Worm (Caenorhabditis elegans) whole organism, late embryonic: ENCODE data around the gene ztf-13.
A peak's percentile ranks its signal among the peaks of the same experiment; 100 is the strongest.

Source experiments
- C38D4.7 ChIP-seq: fragments of 200-800 bp; sonication (Bioruptor generic); optimal IDR thresholded peaks from 2 replicates; lab custom pipeline; 2018; ENCODE audit warnings: mild to moderate bottlenecking, missing genetic modification characterization, moderate library complexity, missing compliant biosample characterization
- F13H6.1 ChIP-seq: sonication (generic microtip); optimal IDR thresholded peaks from 2 replicates; lab custom pipeline; 2016; ENCODE audit warnings: missing genetic modification characterization, missing compliant biosample characterization
- T23F11.4 ChIP-seq: fragments of 200-800 bp; sonication (Bioruptor generic); optimal IDR thresholded peaks from 2 replicates; lab custom pipeline; 2018; ENCODE audit warnings: mild to moderate bottlenecking, missing genetic modification characterization, missing compliant biosample characterization
- ahr-1 ChIP-seq: sonication (generic microtip); optimal IDR thresholded peaks from 2 replicates; lab custom pipeline; 2016; ENCODE audit warnings: missing genetic modification characterization, missing compliant biosample characterization
- ama-1 ChIP-seq: fragments of 150-350 bp; optimal IDR thresholded peaks from 2 replicates; lab custom pipeline; 2014
- ceh-14 ChIP-seq: sonication (generic microtip); optimal IDR thresholded peaks from 2 replicates; lab custom pipeline; 2016; ENCODE audit warnings: missing genotype, missing genetic modification characterization, missing compliant biosample characterization
- ceh-19 ChIP-seq: fragments of 200-800 bp; sonication (Bioruptor generic); optimal IDR thresholded peaks from 2 replicates; lab custom pipeline; 2018; ENCODE audit warnings: mild to moderate bottlenecking, missing genetic modification characterization, missing compliant biosample characterization
- ceh-2 ChIP-seq: sonication (generic microtip); optimal IDR thresholded peaks from 2 replicates; lab custom pipeline; 2016; ENCODE audit warnings: missing genotype, missing genetic modification characterization, missing compliant biosample characterization
- ceh-22 ChIP-seq: sonication (generic microtip); optimal IDR thresholded peaks from 2 replicates; lab custom pipeline; 2017; ENCODE audit warnings: missing biosample characterization, missing genetic modification characterization
- ceh-24 ChIP-seq: sonication (generic microtip); optimal IDR thresholded peaks from 2 replicates; lab custom pipeline; 2016; ENCODE audit warnings: mild to moderate bottlenecking, missing genetic modification characterization, missing compliant biosample characterization
- ceh-30 ChIP-seq: fragments of 150-350 bp; optimal IDR thresholded peaks from 2 replicates; lab custom pipeline; 2014; ENCODE audit warnings: missing biosample characterization, missing genetic modification characterization
- ceh-31 ChIP-seq: sonication (generic microtip); optimal IDR thresholded peaks from 2 replicates; lab custom pipeline; 2016; ENCODE audit warnings: missing genetic modification characterization, missing compliant biosample characterization
- ceh-45 ChIP-seq: fragments of 200-800 bp; sonication (Bioruptor generic); IDR thresholded peaks from 2 replicates; pipeline ENCODE4 v1.3.6; 2022; ENCODE audit warnings: missing genetic modification reagents, missing genetic modification characterization, missing compliant biosample characterization
- ceh-48 ChIP-seq: sonication (generic microtip); optimal IDR thresholded peaks from 2 replicates; lab custom pipeline; 2016; ENCODE audit warnings: missing genetic modification characterization, inconsistent platforms, missing compliant biosample characterization
- ceh-9 ChIP-seq: sonication (generic microtip); optimal IDR thresholded peaks from 2 replicates; lab custom pipeline; 2016; ENCODE audit warnings: mild to moderate bottlenecking, missing genetic modification characterization, inconsistent platforms, missing compliant biosample characterization
- che-1 ChIP-seq: sonication (generic microtip); optimal IDR thresholded peaks from 2 replicates; lab custom pipeline; 2016; ENCODE audit warnings: mild to moderate bottlenecking, missing genetic modification characterization, missing compliant biosample characterization
- dmd-4 ChIP-seq: sonication (generic microtip); optimal IDR thresholded peaks from 2 replicates; lab custom pipeline; 2016; ENCODE audit warnings: borderline replicate concordance, missing genetic modification characterization, missing compliant biosample characterization
- dve-1 ChIP-seq: sonication (generic microtip); optimal IDR thresholded peaks from 2 replicates; lab custom pipeline; 2017; ENCODE audit warnings: antibody characterized with exemption, mild to moderate bottlenecking, missing genetic modification characterization, missing compliant biosample characterization
- elt-2 ChIP-seq: sonication (generic microtip); optimal IDR thresholded peaks from 2 replicates; lab custom pipeline; 2016; ENCODE audit warnings: missing genetic modification reagents, missing genetic modification characterization, missing compliant biosample characterization
- ets-4 ChIP-seq: sonication (generic microtip); optimal IDR thresholded peaks from 2 replicates; lab custom pipeline; 2016; ENCODE audit warnings: missing genetic modification characterization, missing compliant biosample characterization
- fkh-10 ChIP-seq: fragments of 150-350 bp; optimal IDR thresholded peaks from 2 replicates; lab custom pipeline; 2014; ENCODE audit warnings: missing biosample characterization, missing genetic modification reagents, missing genetic modification characterization
- hlh-15 ChIP-seq: sonication (generic microtip); optimal IDR thresholded peaks from 2 replicates; lab custom pipeline; 2016; ENCODE audit warnings: missing genetic modification characterization, missing compliant biosample characterization
- hlh-6 ChIP-seq: sonication (generic microtip); optimal IDR thresholded peaks from 2 replicates; lab custom pipeline; 2016; ENCODE audit warnings: missing genotype, missing genetic modification characterization, missing compliant biosample characterization
- nfya-1 ChIP-seq: sonication (generic microtip); optimal IDR thresholded peaks from 2 replicates; lab custom pipeline; 2017; ENCODE audit warnings: missing genetic modification characterization, mild to moderate bottlenecking, missing compliant biosample characterization, antibody characterized with exemption, moderate library complexity
- nhr-11 ChIP-seq: fragments of 150-350 bp; optimal IDR thresholded peaks from 2 replicates; lab custom pipeline; 2014; ENCODE audit warnings: missing biosample characterization, missing genetic modification characterization
- nhr-232 ChIP-seq: sonication (generic microtip); optimal IDR thresholded peaks from 2 replicates; lab custom pipeline; 2016; ENCODE audit warnings: missing genetic modification characterization, missing compliant biosample characterization
- odd-2 ChIP-seq: sonication (generic microtip); optimal IDR thresholded peaks from 2 replicates; lab custom pipeline; 2017; ENCODE audit warnings: antibody characterized with exemption, mild to moderate bottlenecking, missing genetic modification characterization, missing compliant biosample characterization
- pros-1 ChIP-seq: fragments of 150-350 bp; optimal IDR thresholded peaks from 2 replicates; lab custom pipeline; 2014; ENCODE audit warnings: missing biosample characterization, missing genetic modification reagents, missing genetic modification characterization
- ref-2 ChIP-seq: sonication (generic microtip); optimal IDR thresholded peaks from 2 replicates; lab custom pipeline; 2016; ENCODE audit warnings: missing genetic modification characterization, missing compliant biosample characterization
- rnt-1 ChIP-seq: sonication (generic microtip); optimal IDR thresholded peaks from 2 replicates; lab custom pipeline; 2016; ENCODE audit warnings: missing genetic modification characterization, missing compliant biosample characterization
- sox-2 ChIP-seq: fragments of 200-800 bp; sonication (Bioruptor generic); IDR thresholded peaks from 2 replicates; pipeline ENCODE4 v1.3.6; 2022; ENCODE audit warnings: missing genetic modification reagents, missing genetic modification characterization, missing compliant biosample characterization
- syd-9 ChIP-seq: sonication (generic microtip); optimal IDR thresholded peaks from 2 replicates; lab custom pipeline; 2016; ENCODE audit warnings: mild to moderate bottlenecking, missing genetic modification characterization, moderate library complexity, missing compliant biosample characterization
- ttx-3 ChIP-seq: sonication (generic microtip); optimal IDR thresholded peaks from 2 replicates; lab custom pipeline; 2016; ENCODE audit warnings: missing genetic modification reagents, missing genetic modification characterization, missing compliant biosample characterization
- unc-3 ChIP-seq, 2 experiments: fragments of 200-800 bp in 1 of 2; sonication (Bioruptor generic) in 1 of 2; sonication (generic microtip) in 1 of 2; conservative IDR thresholded peaks in 1 of 2; optimal IDR thresholded peaks in 1 of 2; 2 replicates each; pipeline versions ENCODE4 v1.3.6 to Lab custom; 2016 to 2022; ENCODE audit warnings: missing compliant biosample characterization in 2 of 2, missing genetic modification characterization in 2 of 2, missing genetic modification reagents in 1 of 2
- unc-86 ChIP-seq: sonication (generic microtip); optimal IDR thresholded peaks from 2 replicates; lab custom pipeline; 2016; ENCODE audit warnings: missing genetic modification characterization, missing compliant biosample characterization
- ztf-16 ChIP-seq: sonication (generic microtip); optimal IDR thresholded peaks from 2 replicates; lab custom pipeline; 2017; ENCODE audit warnings: missing genetic modification characterization, missing compliant biosample characterization

The ztf-13 gene

DNA sequence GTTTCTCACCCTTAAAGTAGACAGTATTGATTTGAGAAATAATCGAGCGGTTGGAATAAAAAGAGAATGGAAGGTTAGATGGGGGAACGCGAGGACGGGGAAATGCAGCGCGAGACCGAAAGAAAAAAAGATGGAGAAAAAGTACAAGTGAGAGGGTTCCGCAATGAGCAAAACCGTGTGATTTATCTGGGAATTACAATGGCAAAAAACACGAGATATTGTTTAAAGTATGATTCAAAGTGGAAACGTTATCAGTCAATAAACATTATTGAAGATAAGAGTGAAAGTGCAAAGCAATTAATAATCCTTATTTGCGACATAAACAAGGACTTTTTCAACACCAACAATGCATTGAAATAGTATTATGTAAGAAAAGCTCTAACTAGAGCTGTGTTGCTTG lies at the start of gene ztf-13:
ztf-13 (minus strand) TSS at position 11 of the 400 bp plus-strand sequence.
- TF ChIP-seq elt-2 (tag; lab: Kevin White, UChicago): peak; percentile 4
- no peak for TF ChIP-seq ztf-16 (tag; lab: Kevin White, UChicago)
- TF ChIP-seq ceh-30 (tag; lab: Kevin White, UChicago): no peak

DNA sequence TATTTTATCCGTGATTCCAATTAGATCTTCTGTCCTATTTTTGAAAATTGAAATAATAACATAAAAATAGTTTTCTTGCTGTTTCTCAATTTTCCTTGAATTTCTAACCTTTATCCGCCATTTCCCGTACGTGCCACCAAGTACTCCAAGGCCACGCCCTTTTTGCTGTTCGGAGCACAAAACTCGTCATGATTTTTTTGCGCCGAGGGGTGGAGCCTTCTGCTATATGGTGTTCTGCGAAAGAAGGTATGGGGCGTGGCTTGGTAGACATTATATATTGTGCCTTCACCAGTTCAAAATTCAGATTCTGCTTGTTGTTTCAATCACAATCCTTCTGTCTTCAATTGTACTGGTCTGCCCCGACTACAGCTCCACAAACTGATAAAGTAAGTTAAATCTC lies 43.3 kb upstream of the ztf-13 start, which contains the start of gene C15C7.4:
C15C7.4 (plus strand) TSS at position 301 of the 400 bp plus-strand sequence.
- TF ChIP-seq sox-2 (GFP tag; lab: Robert Waterston, UW) (no peak), hlh-15 (tag; lab: Kevin White, UChicago) (no peak), ref-2 (tag; lab: Kevin White, UChicago) (no peak), ttx-3 (no peak), ceh-22 (tag; lab: Kevin White, UChicago) (no peak), ets-4 (tag; lab: Kevin White, UChicago) (no peak), nhr-232 (no peak), syd-9 (tag; lab: Kevin White, UChicago) (no peak), nfya-1 (tag; lab: Kevin White, UChicago) (no peak), ceh-19 (GFP tag; lab: Kevin White, UChicago) (no peak), che-1 (tag; lab: Kevin White, UChicago) (no peak), ceh-14 (tag; lab: Kevin White, UChicago) (no peak), pros-1 (no peak), ceh-2 (tag; lab: Kevin White, UChicago) (no peak), ceh-31 (no peak), rnt-1 (tag; lab: Kevin White, UChicago) (no peak)
- TF ChIP-seq, all 69 proteins: peak for 0

DNA sequence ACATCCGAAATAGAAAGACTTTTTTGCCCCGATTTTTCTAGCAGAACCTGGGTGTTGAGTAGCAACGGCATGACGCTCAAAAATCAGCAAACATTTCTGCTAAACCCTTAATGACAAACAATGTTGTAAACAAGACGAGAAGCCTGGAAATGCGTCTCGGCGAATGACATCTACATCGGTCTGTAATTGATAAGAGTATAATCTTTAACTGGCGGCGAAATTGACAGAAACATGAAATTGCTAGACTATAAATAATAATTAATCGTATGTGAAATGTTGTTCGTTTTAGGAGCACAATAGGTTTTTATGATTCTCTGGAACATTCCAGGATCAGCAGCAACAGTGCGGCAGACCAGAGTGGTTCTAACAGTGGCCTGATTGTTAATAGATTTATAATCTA lies 39.7 kb upstream of the ztf-13 start:
- TF ChIP-seq F13H6.1 (tag; lab: Kevin White, UChicago) (no peak), dmd-4 (tag; lab: Kevin White, UChicago) (no peak), rnt-1 (tag; lab: Kevin White, UChicago) (no peak), fkh-10 (no peak), ceh-45 (no peak), syd-9 (tag; lab: Kevin White, UChicago) (no peak)

DNA sequence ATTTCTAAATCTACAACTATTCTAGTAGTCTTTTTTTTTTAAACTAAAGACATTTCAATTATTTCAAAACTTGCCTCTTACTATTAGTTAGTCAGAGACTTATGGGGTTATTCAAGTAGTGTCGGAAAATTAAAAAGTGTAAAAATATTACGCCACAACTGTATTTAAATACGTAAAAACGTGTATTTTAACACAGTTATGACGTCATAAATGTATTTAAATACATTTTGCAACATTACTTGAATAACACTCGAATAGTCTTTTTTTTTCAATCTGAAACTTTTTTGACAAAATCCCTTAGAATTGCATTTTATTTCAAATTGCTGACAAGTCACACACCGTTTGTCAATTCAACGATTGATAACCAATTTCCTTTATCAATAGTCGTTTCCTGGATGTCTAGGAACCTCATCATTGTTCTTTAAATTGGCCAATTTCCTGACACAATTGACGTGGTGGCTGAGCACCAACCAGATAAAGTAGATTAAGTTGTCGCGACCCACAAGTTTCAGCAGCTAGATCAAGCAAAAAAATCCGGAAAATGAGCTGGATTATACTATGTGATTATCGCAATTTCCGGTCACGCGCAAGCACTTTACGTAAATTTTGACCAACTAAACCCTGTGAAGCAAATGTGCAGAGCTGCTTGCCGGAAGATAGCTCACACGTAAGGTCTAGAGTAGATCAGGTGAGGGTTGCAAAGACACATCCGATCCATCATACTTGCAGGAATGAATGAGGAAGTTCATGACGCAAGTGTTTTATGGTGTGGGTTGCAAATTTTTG lies 37.7 kb upstream of the ztf-13 start:
- TF ChIP-seq ttx-3: no peak
- TF ChIP-seq nhr-232: no peak
- TF ChIP-seq unc-86 (tag; lab: Kevin White, UChicago): no peak
- TF ChIP-seq nhr-11: no peak
- no peak for TF ChIP-seq ceh-9 (tag; lab: Kevin White, UChicago)
- no peak for TF ChIP-seq odd-2 (tag; lab: Kevin White, UChicago)
- no peak for TF ChIP-seq hlh-6 (tag; lab: Kevin White, UChicago)
- no peak for TF ChIP-seq ceh-24 (tag; lab: Kevin White, UChicago)
- no peak for TF ChIP-seq C38D4.7 (GFP tag; lab: Kevin White, UChicago)
- TF ChIP-seq fkh-10: no peak
- TF ChIP-seq rnt-1 (tag; lab: Kevin White, UChicago): no peak
- no peak for TF ChIP-seq ref-2 (tag; lab: Kevin White, UChicago)
- no peak for TF ChIP-seq ama-1 (lab: Kevin White, UChicago)
- TF ChIP-seq dve-1: no peak
- no peak for TF ChIP-seq syd-9 (tag; lab: Kevin White, UChicago)

DNA sequence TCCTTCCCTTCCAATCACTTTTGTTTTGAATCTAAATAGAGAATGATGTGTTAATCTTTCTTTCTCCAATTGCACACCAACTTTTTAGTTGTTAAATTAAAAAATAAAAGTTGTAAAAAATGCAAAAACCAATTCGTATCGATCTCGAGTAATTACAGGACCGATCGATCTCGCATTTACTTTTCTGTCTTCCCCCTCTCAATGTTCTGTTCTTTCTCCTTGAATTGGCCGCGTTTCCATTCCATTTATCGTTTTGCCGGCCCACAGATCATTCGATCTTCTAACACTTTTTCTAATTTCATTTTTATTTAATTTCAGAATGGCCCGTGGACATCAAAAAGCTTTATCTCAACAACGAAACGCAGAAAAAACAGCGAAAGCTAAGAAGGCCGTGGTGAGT lies 33.2 kb upstream of the ztf-13 start, which contains the start of gene K10B3.1:
K10B3.1 (plus strand) TSS at position 301 of the 400 bp plus-strand sequence.
- no peak for TF ChIP-seq nhr-11
- no peak for TF ChIP-seq ceh-48 (tag; lab: Kevin White, UChicago)
- no peak for TF ChIP-seq syd-9 (tag; lab: Kevin White, UChicago)
- TF ChIP-seq unc-3 (GFP tag; conservative IDR thresholded peaks at IDR 0.05; lab: Robert Waterston, UW): no peak
- TF ChIP-seq unc-3 (tag; optimal IDR thresholded peaks at IDR 0.05; lab: Kevin White, UChicago): no peak
- TF ChIP-seq T23F11.4: no peak
- no peak for TF ChIP-seq ahr-1 (tag; lab: Kevin White, UChicago)
- TF ChIP-seq ref-2 (tag; lab: Kevin White, UChicago): no peak
- TF ChIP-seq, all 69 proteins: peak for 0
